Worm (Caenorhabditis elegans): ENCODE measurements around the gene Y53C12B.7.

DNA sequence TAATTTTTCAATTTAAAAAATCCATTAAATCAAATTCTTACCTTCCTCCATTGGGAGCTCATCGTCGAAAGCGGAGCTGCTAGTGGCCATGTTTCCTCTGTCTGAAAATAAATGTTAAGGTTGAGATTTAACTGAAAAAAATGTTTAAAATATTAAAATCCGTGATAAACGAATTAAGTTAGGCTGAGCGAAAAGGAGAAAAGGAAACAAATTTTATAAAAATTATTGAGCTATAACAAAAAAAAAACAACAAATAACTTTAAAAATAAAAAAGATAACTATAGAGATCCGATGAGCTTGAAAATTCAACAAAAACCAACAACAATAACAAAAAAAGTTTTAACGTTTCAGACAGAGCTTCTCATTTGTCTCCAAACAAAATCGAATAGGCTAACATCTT, 10.2 kb downstream of the Y53C12B.7 start, which contains the start of gene pno-1:
- no peak for TF ChIP-seq ccch-3 (GFP tag; optimal IDR thresholded peaks at IDR 0.05)
- TF ChIP-seq snpc-1.3 (tag; optimal IDR thresholded peaks at IDR 0.05; ENCODE audit: insufficient read depth) = no peak
- no peak for TF ChIP-seq aptf-3 (GFP tag; IDR thresholded peaks at IDR 0.05)
- TF ChIP-seq ceh-27 (GFP tag; optimal IDR thresholded peaks at IDR 0.05) = no peak
- no peak for TF ChIP-seq F52B5.7 (tag; optimal IDR thresholded peaks at IDR 0.05)
- TF ChIP-seq ztf-25 (GFP tag; IDR thresholded peaks at IDR 0.05) = no peak
- no peak for TF ChIP-seq gei-17 (GFP tag; optimal IDR thresholded peaks at IDR 0.05)
- TF ChIP-seq snpc-1.1 (tag; optimal IDR thresholded peaks at IDR 0.05; ENCODE audit: insufficient read depth) = no peak
- no peak for TF ChIP-seq him-1 (tag; optimal IDR thresholded peaks at IDR 0.05)
- no peak for TF ChIP-seq atf-7 (tag; optimal IDR thresholded peaks at IDR 0.05)
- no peak for TF ChIP-seq nhr-179 (tag; optimal IDR thresholded peaks at IDR 0.05)

Measured in whole organism, young adult.